Worm (Caenorhabditis elegans): ENCODE results near the gene col-110.
A peak's percentile ranks its signal among the peaks of the same experiment; 100 is the strongest.

ce11 chrIV:4653708-4654107 lies 44.2 kb upstream of the col-110 start:
- peak; percentile 76 for TF ChIP-seq dox-1 (GFP tag; IDR thresholded peaks at IDR 0.05)
- TF ChIP-seq snpc-4 (GFP tag; optimal IDR thresholded peaks at IDR 0.05) = peak; percentile 39
- peak in 2 of 4 experiments; percentile 44 to 63 for TF ChIP-seq snpc-4 (tag; optimal IDR thresholded peaks at IDR 0.05)
- no peak for TF ChIP-seq egrh-3 (GFP tag; IDR thresholded peaks at IDR 0.05)
- TF ChIP-seq ama-1 (optimal IDR thresholded peaks at IDR 0.05) = no peak
- TF ChIP-seq ama-1 (GFP tag; optimal IDR thresholded peaks at IDR 0.05) = no peak
- TF ChIP-seq tbx-9 (tag; optimal IDR thresholded peaks at IDR 0.05; ENCODE audit: borderline replicate concordance) = no peak
- no peak for TF ChIP-seq nfya-2 (GFP tag; IDR thresholded peaks at IDR 0.05)
- no peak for TF ChIP-seq dpl-1 (GFP tag; optimal IDR thresholded peaks at IDR 0.05)
